Worm (Caenorhabditis elegans): ENCODE data around the gene nlp-3.

nlp-3 gene

ce11 chrX:13212528-13212927 lies 34.3 kb upstream of the nlp-3 start:
- TF ChIP-seq pag-3 (tag; optimal IDR thresholded peaks at IDR 0.05; ENCODE audit: borderline replicate concordance) = no peak
- TF ChIP-seq unc-55 (GFP tag; optimal IDR thresholded peaks at IDR 0.05) = no peak
- TF ChIP-seq rnt-1 (tag; optimal IDR thresholded peaks at IDR 0.05) = no peak
- TF ChIP-seq mec-3 (tag; optimal IDR thresholded peaks at IDR 0.05; ENCODE audit: borderline replicate concordance) = no peak
- TF ChIP-seq odd-2 (tag; optimal IDR thresholded peaks at IDR 0.05) = no peak
- no peak for TF ChIP-seq elt-2 (tag; optimal IDR thresholded peaks at IDR 0.05)
- TF ChIP-seq ceh-31 (tag; optimal IDR thresholded peaks at IDR 0.05) = no peak
- no peak for TF ChIP-seq hlh-30 (tag; optimal IDR thresholded peaks at IDR 0.05; ENCODE audit: insufficient read depth)
- no peak for TF ChIP-seq F13H6.1 (tag; optimal IDR thresholded peaks at IDR 0.05)
- no peak for TF ChIP-seq nfya-1 (tag; optimal IDR thresholded peaks at IDR 0.05)
- TF ChIP-seq nhr-11 (tag; optimal IDR thresholded peaks at IDR 0.05) = no peak
- TF ChIP-seq eyg-1 (tag; optimal IDR thresholded peaks at IDR 0.05) = no peak
- no peak for TF ChIP-seq K02D7.2 (tag; optimal IDR thresholded peaks at IDR 0.05)
- no peak for TF ChIP-seq sox-4 (tag; optimal IDR thresholded peaks at IDR 0.05)

ce11 chrX:13210478-13210877 lies 32.2 kb upstream of the nlp-3 start:
- TF ChIP-seq ceh-31 (tag; optimal IDR thresholded peaks at IDR 0.05) (peak; percentile 60), unc-42 (tag; optimal IDR thresholded peaks at IDR 0.05) (peak; percentile 78), ceh-18 (tag; optimal IDR thresholded peaks at IDR 0.05) (peak; percentile 67), pros-1 (tag; optimal IDR thresholded peaks at IDR 0.05) (no peak), odd-2 (tag; optimal IDR thresholded peaks at IDR 0.05) (no peak), nhr-232 (tag; optimal IDR thresholded peaks at IDR 0.05) (no peak), pha-2 (tag; optimal IDR thresholded peaks at IDR 0.05) (no peak), ceh-14 (tag; optimal IDR thresholded peaks at IDR 0.05) (peak; percentile 27), tbx-2 (tag; optimal IDR thresholded peaks at IDR 0.05) (peak; percentile 42), ceh-30 (tag; optimal IDR thresholded peaks at IDR 0.05) (no peak)

- TF ChIP-seq unc-42 (tag; optimal IDR thresholded peaks at IDR 0.05) (peak; percentile 2), nfya-1 (tag; optimal IDR thresholded peaks at IDR 0.05) (peak; percentile 22), ceh-24 (tag; optimal IDR thresholded peaks at IDR 0.05) (no peak)
These were observed 30.8 kb upstream of the nlp-3 start for ce11 chrX:13209026-13209425.

- TF ChIP-seq unc-55 (GFP tag; optimal IDR thresholded peaks at IDR 0.05) = peak; percentile 3
- no peak for TF ChIP-seq C38D4.7 (GFP tag; optimal IDR thresholded peaks at IDR 0.05)
- TF ChIP-seq pax-1 (tag; optimal IDR thresholded peaks at IDR 0.05) = no peak
- TF ChIP-seq ceh-18 (tag; optimal IDR thresholded peaks at IDR 0.05) = peak; percentile 7
- no peak for TF ChIP-seq F13H6.1 (tag; optimal IDR thresholded peaks at IDR 0.05)
- TF ChIP-seq T23F11.4 (GFP tag; optimal IDR thresholded peaks at IDR 0.05) = no peak
These were observed 28.7 kb upstream of the nlp-3 start for ce11 chrX:13206911-13207310.

ce11 chrX:13206011-13206410 lies 27.8 kb upstream of the nlp-3 start:
- no peak for TF ChIP-seq F13H6.1 (tag; optimal IDR thresholded peaks at IDR 0.05)
- TF ChIP-seq pag-3 (tag; optimal IDR thresholded peaks at IDR 0.05; ENCODE audit: borderline replicate concordance) = no peak
- TF ChIP-seq ets-4 (tag; optimal IDR thresholded peaks at IDR 0.05) = no peak
- TF ChIP-seq ceh-9 (tag; optimal IDR thresholded peaks at IDR 0.05) = no peak
- no peak for TF ChIP-seq unc-3 (GFP tag; conservative IDR thresholded peaks at IDR 0.05)
- no peak for TF ChIP-seq unc-3 (tag; optimal IDR thresholded peaks at IDR 0.05)
- no peak for TF ChIP-seq nfya-1 (tag; optimal IDR thresholded peaks at IDR 0.05)
- TF ChIP-seq pqm-1 (tag; optimal IDR thresholded peaks at IDR 0.05) = no peak
- no peak for TF ChIP-seq dmd-4 (tag; optimal IDR thresholded peaks at IDR 0.05; ENCODE audit: borderline replicate concordance)
- TF ChIP-seq che-1 (tag; optimal IDR thresholded peaks at IDR 0.05) = no peak
- TF ChIP-seq nhr-232 (tag; optimal IDR thresholded peaks at IDR 0.05) = no peak
- TF ChIP-seq rnt-1 (tag; optimal IDR thresholded peaks at IDR 0.05) = no peak
- TF ChIP-seq syd-9 (tag; optimal IDR thresholded peaks at IDR 0.05) = no peak
- no peak for TF ChIP-seq nhr-11 (tag; optimal IDR thresholded peaks at IDR 0.05)
- no peak for TF ChIP-seq C38D4.7 (GFP tag; optimal IDR thresholded peaks at IDR 0.05)
- TF ChIP-seq hlh-6 (tag; optimal IDR thresholded peaks at IDR 0.05) = no peak
- no peak for TF ChIP-seq pha-4 (tag; optimal IDR thresholded peaks at IDR 0.05)
- no peak for TF ChIP-seq unc-86 (tag; optimal IDR thresholded peaks at IDR 0.05)
- no peak for TF ChIP-seq ceh-19 (GFP tag; optimal IDR thresholded peaks at IDR 0.05)
- no peak for TF ChIP-seq pha-2 (tag; optimal IDR thresholded peaks at IDR 0.05)

Data from whole organism, late embryonic.